Fruit fly (Drosophila melanogaster) whole organism, adult: ENCODE data around the gene Arpc1.

Experiments used
- CG11617 ChIP-seq: fragments of 200-800 bp; sonication (Bioruptor generic); optimal IDR thresholded peaks from 2 replicates; lab custom pipeline; 2017; ENCODE audit warnings: mild to moderate bottlenecking, missing biosample characterization, missing genetic modification reagents, missing genetic modification characterization
- CG12768 ChIP-seq: fragments of 200-800 bp; sonication (Bioruptor generic); optimal IDR thresholded peaks from 2 replicates; lab custom pipeline; 2017; ENCODE audit warnings: missing biosample characterization, missing genetic modification characterization, mild to moderate bottlenecking, moderate library complexity, missing genetic modification reagents
- CG14711 ChIP-seq: fragments of 200-800 bp; sonication (Bioruptor generic); optimal IDR thresholded peaks from 2 replicates; lab custom pipeline; 2018; ENCODE audit warnings: missing biosample characterization, mild to moderate bottlenecking, missing genetic modification characterization, moderate library complexity
- CG1620 ChIP-seq: fragments of 200-800 bp; sonication (Bioruptor generic); optimal IDR thresholded peaks from 2 replicates; lab custom pipeline; 2016; ENCODE audit warnings: missing biosample characterization, missing genetic modification characterization
- CG33017 ChIP-seq: fragments of 200-800 bp; sonication (Bioruptor generic); optimal IDR thresholded peaks from 2 replicates; lab custom pipeline; 2018; ENCODE audit warnings: missing biosample characterization, mild to moderate bottlenecking, missing genetic modification characterization, moderate library complexity
- CG5204 ChIP-seq: fragments of 200-800 bp; sonication (Bioruptor generic); optimal IDR thresholded peaks from 2 replicates; lab custom pipeline; 2016; ENCODE audit warnings: missing biosample characterization, missing genetic modification characterization
- CG7045 ChIP-seq: fragments of 200-800 bp; sonication (Bioruptor generic); optimal IDR thresholded peaks from 2 replicates; lab custom pipeline; 2017; ENCODE audit warnings: missing biosample characterization, mild to moderate bottlenecking, missing genetic modification characterization
- CG7101 ChIP-seq: fragments of 200-800 bp; sonication (Bioruptor generic); optimal IDR thresholded peaks from 2 replicates; lab custom pipeline; 2018; ENCODE audit warnings: missing biosample characterization, mild to moderate bottlenecking, missing genetic modification characterization, moderate library complexity
- Clk ChIP-seq: fragments of 200-800 bp; sonication (Bioruptor generic); optimal IDR thresholded peaks from 2 replicates; lab custom pipeline; 2017; ENCODE audit warnings: missing biosample characterization, missing genetic modification characterization
- Crg-1 ChIP-seq: fragments of 200-800 bp; sonication (Bioruptor generic); optimal IDR thresholded peaks from 2 replicates; lab custom pipeline; 2016; ENCODE audit warnings: missing biosample characterization, missing genetic modification characterization
- Hr96 ChIP-seq: fragments of 200-800 bp; sonication (Bioruptor generic); optimal IDR thresholded peaks from 2 replicates; lab custom pipeline; 2016; ENCODE audit warnings: missing biosample characterization, missing genetic modification characterization
- Mnt ChIP-seq: fragments of 200-800 bp; sonication (Bioruptor generic); optimal IDR thresholded peaks from 2 replicates; lab custom pipeline; 2016; ENCODE audit warnings: missing biosample characterization, mild to moderate bottlenecking, missing genetic modification characterization
- bab1 ChIP-seq: fragments of 200-800 bp; sonication (Bioruptor generic); optimal IDR thresholded peaks from 3 replicates; lab custom pipeline; 2019; ENCODE audit warnings: missing biosample characterization, mild to moderate bottlenecking, missing genetic modification characterization, moderate library complexity
- cic ChIP-seq: fragments of 200-800 bp; sonication (Bioruptor generic); optimal IDR thresholded peaks from 2 replicates; lab custom pipeline; 2017; ENCODE audit warnings: missing biosample characterization, mild to moderate bottlenecking, missing genetic modification characterization, moderate library complexity
- cnc ChIP-seq, 2 experiments: fragments of >200 bp; optimal IDR thresholded peaks; 2 replicates each; lab custom pipeline; 2017
- kay ChIP-seq: fragments of 200-800 bp; sonication (Bioruptor generic); peaks from one replicate; lab custom pipeline; 2016; ENCODE audit warnings: missing biosample characterization, missing genetic modification characterization, borderline replicate concordance
- ovo ChIP-seq: fragments of 200-800 bp; sonication (Bioruptor generic); optimal IDR thresholded peaks from 2 replicates; lab custom pipeline; 2016; ENCODE audit warnings: missing biosample characterization, missing genetic modification characterization
- pad ChIP-seq: fragments of 200-800 bp; sonication (Bioruptor generic); optimal IDR thresholded peaks from 3 replicates; lab custom pipeline; 2017; ENCODE audit warnings: missing biosample characterization, missing genetic modification characterization, mild to moderate bottlenecking, moderate library complexity, missing genetic modification reagents
- tj ChIP-seq: fragments of 200-800 bp; sonication (Bioruptor generic); optimal IDR thresholded peaks from 3 replicates; lab custom pipeline; 2017; ENCODE audit warnings: missing biosample characterization, mild to moderate bottlenecking, missing genetic modification characterization, moderate library complexity
- toe ChIP-seq: fragments of 200-800 bp; sonication (Bioruptor generic); optimal IDR thresholded peaks from 2 replicates; lab custom pipeline; 2016; ENCODE audit warnings: missing biosample characterization, missing genetic modification characterization

The Arpc1 gene

dm6 chr2L:13793405-13793804 lies 36.1 kb downstream of the Arpc1 start, which contains the start of gene Sec71:
Gene Sec71 (plus strand): TSS chr2L:13793521.
- TF ChIP-seq CG7101 (tag; lab: Kevin White, UChicago): peak; percentile 33
- peak; percentile 37 for TF ChIP-seq tj
- peak; percentile 52 for TF ChIP-seq bab1 (GFP tag; lab: Kevin White, UChicago)
- TF ChIP-seq cic (GFP tag; lab: Kevin White, UChicago): peak; percentile 2
- TF ChIP-seq CG33017 (tag; lab: Kevin White, UChicago): no peak
- TF ChIP-seq Crg-1 (GFP tag; lab: Kevin White, UChicago): no peak

dm6 chr2L:13790715-13791114 lies 38.8 kb downstream of the Arpc1 start, which contains the start of gene CG16863:
Gene CG16863 (plus strand): TSS chr2L:13790959.
- TF ChIP-seq cnc (optimal IDR thresholded peaks at IDR 0.05; lab: Kevin White, UChicago): no peak

dm6 chr2L:13784155-13784681 lies 45.3 kb downstream of the Arpc1 start, which contains the start of gene CG16890:
Gene CG16890 (minus strand): TSS chr2L:13784338.
- TF ChIP-seq Hr96: no peak
- peak; percentile 59 for TF ChIP-seq cic (GFP tag; lab: Kevin White, UChicago)
- no peak for TF ChIP-seq kay (GFP tag; lab: Kevin White, UChicago)
- TF ChIP-seq Crg-1 (GFP tag; lab: Kevin White, UChicago): no peak
- TF ChIP-seq pad (GFP tag; lab: Kevin White, UChicago): no peak
- TF ChIP-seq CG7045: no peak
- no peak for TF ChIP-seq CG12768 (GFP tag; lab: Kevin White, UChicago)
- TF ChIP-seq cnc (optimal IDR thresholded peaks at IDR 0.05; lab: Kevin White, UChicago): no peak
- TF ChIP-seq CG7101 (tag; lab: Kevin White, UChicago): no peak

- peak; percentile 48 for TF ChIP-seq CG11617 (GFP tag; lab: Kevin White, UChicago)
- TF ChIP-seq CG7045: no peak
- TF ChIP-seq Crg-1 (GFP tag; lab: Kevin White, UChicago): no peak
- peak; percentile 20 for TF ChIP-seq bab1 (GFP tag; lab: Kevin White, UChicago)
- no peak for TF ChIP-seq cnc (optimal IDR thresholded peaks at IDR 0.05; lab: Kevin White, UChicago)
- TF ChIP-seq pad (GFP tag; lab: Kevin White, UChicago): peak; percentile 2
- TF ChIP-seq CG5204 (GFP tag; lab: Kevin White, UChicago): no peak
- TF ChIP-seq CG7101 (tag; lab: Kevin White, UChicago): peak; percentile 27
- no peak for TF ChIP-seq Mnt (GFP tag; lab: Kevin White, UChicago)
- no peak for TF ChIP-seq CG12768 (GFP tag; lab: Kevin White, UChicago)
Observed at dm6 chr2L:13783264-13784154, 46.0 kb downstream of the Arpc1 start, which contains the start of gene Eato. Gene Eato (plus strand): TSS chr2L:13784084.

dm6 chr2L:13780109-13780947 lies 49.2 kb downstream of the Arpc1 start, which contains the start of the genes CG9008 and p38b:
Gene CG9008 (minus strand): TSS chr2L:13780165.
Gene p38b (plus strand): TSS chr2L:13780689.
- no peak for TF ChIP-seq Crg-1 (GFP tag; lab: Kevin White, UChicago)
- TF ChIP-seq CG5204 (GFP tag; lab: Kevin White, UChicago): no peak
- TF ChIP-seq CG7101 (tag; lab: Kevin White, UChicago): peak; percentile 84
- peak; percentile 92 for TF ChIP-seq CG11617 (GFP tag; lab: Kevin White, UChicago)
- no peak for TF ChIP-seq Hr96
- no peak for TF ChIP-seq toe (GFP tag; lab: Kevin White, UChicago)
- no peak for TF ChIP-seq cic (GFP tag; lab: Kevin White, UChicago)
- TF ChIP-seq CG33017 (tag; lab: Kevin White, UChicago): peak; percentile 86
- TF ChIP-seq cnc (optimal IDR thresholded peaks at IDR 0.05; lab: Kevin White, UChicago): no peak
- no peak for TF ChIP-seq Mnt (GFP tag; lab: Kevin White, UChicago)
- peak; percentile 80 for TF ChIP-seq CG14711
- peak; percentile 65 for TF ChIP-seq bab1 (GFP tag; lab: Kevin White, UChicago)
- TF ChIP-seq CG1620 (GFP tag; lab: Kevin White, UChicago): peak; percentile 27
- peak; percentile 84 for TF ChIP-seq CG7045
- TF ChIP-seq Clk (GFP tag; lab: Kevin White, UChicago): peak; percentile 70
- peak; percentile 72 for TF ChIP-seq pad (GFP tag; lab: Kevin White, UChicago)
- TF ChIP-seq CG12768 (GFP tag; lab: Kevin White, UChicago): peak; percentile 71
- TF ChIP-seq kay (GFP tag; lab: Kevin White, UChicago): no peak
- peak; percentile 29 for TF ChIP-seq tj
- TF ChIP-seq ovo (GFP tag; lab: Kevin White, UChicago): no peak

- TF ChIP-seq ovo (GFP tag; lab: Kevin White, UChicago) (peak; percentile 57), tj (peak; percentile 84), Mnt (GFP tag; lab: Kevin White, UChicago) (peak; percentile 100), Hr96 (no peak), cic (GFP tag; lab: Kevin White, UChicago) (peak; percentile 100), toe (GFP tag; lab: Kevin White, UChicago) (no peak)
Observed at dm6 chr2L:13779795-13780108, 49.8 kb downstream of the Arpc1 start.
